Worm (Caenorhabditis elegans) whole organism, L4 larva: ENCODE measurements around the gene fbxa-152.

ENCODE experiments used
- D1046.2 ChIP-seq: fragments of 200-800 bp; sonication (Bioruptor generic); IDR thresholded peaks from 2 replicates; pipeline ENCODE4 v1.3.6; 2022; ENCODE audit warnings: missing genetic modification characterization, missing compliant biosample characterization
- F44E2.7 ChIP-seq: fragments of 200-800 bp; sonication (Bioruptor generic); IDR thresholded peaks from 2 replicates; pipeline ENCODE4 v2.1.2; 2022; ENCODE audit warnings: missing genetic modification characterization, missing compliant biosample characterization
- F49E8.2 ChIP-seq: sonication (generic microtip); optimal IDR thresholded peaks from 2 replicates; lab custom pipeline; 2016; ENCODE audit warnings: missing compliant biosample characterization, mild to moderate bottlenecking, missing genetic modification characterization, borderline replicate concordance
- T20F7.1 ChIP-seq: fragments of 200-800 bp; sonication (Bioruptor generic); optimal IDR thresholded peaks from 2 replicates; lab custom pipeline; 2018; ENCODE audit warnings: mild to moderate bottlenecking, missing genetic modification characterization, missing compliant biosample characterization
- Y105C5A.15 ChIP-seq: fragments of 200-800 bp; sonication (Bioruptor generic); IDR thresholded peaks from 2 replicates; pipeline ENCODE4 v1.3.6; 2022; ENCODE audit warnings: missing genetic modification characterization, missing compliant biosample characterization
- Y5F2A.4 ChIP-seq: fragments of 200-800 bp; sonication (Bioruptor generic); optimal IDR thresholded peaks from 2 replicates; lab custom pipeline; 2018; ENCODE audit warnings: mild to moderate bottlenecking, missing genetic modification characterization, missing compliant biosample characterization
- ZK337.2 ChIP-seq: fragments of 200-800 bp; sonication (Bioruptor generic); IDR thresholded peaks from 2 replicates; pipeline ENCODE4 v1.3.6; 2022; ENCODE audit warnings: missing genetic modification reagents, missing genetic modification characterization, missing compliant biosample characterization
- aly-2 ChIP-seq: sonication (generic microtip); optimal IDR thresholded peaks from 2 replicates; lab custom pipeline; 2018; ENCODE audit warnings: missing biosample characterization, missing genetic modification characterization
- attf-4 ChIP-seq: sonication (generic microtip); optimal IDR thresholded peaks from 3 replicates; lab custom pipeline; 2017; ENCODE audit warnings: missing biosample characterization, missing genetic modification characterization
- ceh-32 ChIP-seq: sonication (generic microtip); optimal IDR thresholded peaks from 2 replicates; lab custom pipeline; 2016; ENCODE audit warnings: mild to moderate bottlenecking, missing genetic modification characterization, missing compliant biosample characterization; ENCODE audit not compliant: poor library complexity
- ceh-62 ChIP-seq: sonication (generic microtip); optimal IDR thresholded peaks from 2 replicates; lab custom pipeline; 2017; ENCODE audit warnings: missing biosample characterization, missing genetic modification characterization
- daf-12 ChIP-seq: fragments of 150-350 bp; optimal IDR thresholded peaks from 2 replicates; lab custom pipeline; 2014; ENCODE audit warnings: missing biosample characterization, missing genetic modification reagents, missing genetic modification characterization
- daf-8 ChIP-seq: fragments of 200-800 bp; sonication (Bioruptor generic); IDR thresholded peaks from 2 replicates; pipeline ENCODE4 v1.3.6; 2022; ENCODE audit warnings: missing genetic modification characterization, missing compliant biosample characterization
- dmd-6 ChIP-seq: fragments of 200-800 bp; sonication (Bioruptor generic); IDR thresholded peaks from 2 replicates; pipeline ENCODE4 v1.3.6; 2022; ENCODE audit warnings: missing genetic modification reagents, missing genetic modification characterization, missing compliant biosample characterization
- dmd-8 ChIP-seq: fragments of 200-800 bp; sonication (Bioruptor generic); IDR thresholded peaks from 2 replicates; pipeline ENCODE4 v1.3.6; 2022; ENCODE audit warnings: missing genetic modification characterization, missing compliant biosample characterization
- duxl-1 ChIP-seq: sonication (generic microtip); optimal IDR thresholded peaks from 2 replicates; lab custom pipeline; 2016; ENCODE audit warnings: mild to moderate bottlenecking, missing genetic modification characterization, moderate library complexity, missing compliant biosample characterization; ENCODE audit not compliant: poor library complexity
- dve-1 ChIP-seq: sonication (generic microtip); optimal IDR thresholded peaks from 2 replicates; lab custom pipeline; 2017; ENCODE audit warnings: antibody characterized with exemption, mild to moderate bottlenecking, missing genetic modification characterization, missing compliant biosample characterization; ENCODE audit not compliant: insufficient read depth
- egl-43 ChIP-seq: fragments of 200-800 bp; sonication (Bioruptor generic); IDR thresholded peaks from 2 replicates; pipeline ENCODE4 v1.3.6; 2022; ENCODE audit warnings: missing genetic modification reagents, missing genetic modification characterization, missing compliant biosample characterization
- fkh-10 ChIP-seq: fragments of 150-350 bp; optimal IDR thresholded peaks from 2 replicates; lab custom pipeline; 2014; ENCODE audit warnings: missing biosample characterization, missing genetic modification reagents, missing genetic modification characterization
- lim-7 ChIP-seq: fragments of 200-800 bp; sonication (Bioruptor generic); IDR thresholded peaks from 2 replicates; pipeline ENCODE4 v1.3.6; 2022; ENCODE audit warnings: missing genetic modification characterization, missing compliant biosample characterization
- lin-29 ChIP-seq: fragments of 200-800 bp; sonication (Bioruptor generic); IDR thresholded peaks from 2 replicates; pipeline ENCODE4 v1.3.6; 2022; ENCODE audit warnings: missing genetic modification reagents, missing genetic modification characterization, missing compliant biosample characterization
- lir-3 ChIP-seq: sonication (generic microtip); optimal IDR thresholded peaks from 2 replicates; lab custom pipeline; 2016; ENCODE audit warnings: mild to moderate bottlenecking, missing genetic modification characterization, missing compliant biosample characterization
- madf-5 ChIP-seq, 2 experiments: fragments of 200-800 bp; sonication (Bioruptor generic); IDR thresholded peaks; 2 replicates each; pipeline ENCODE4 v1.3.6; 2022; ENCODE audit warnings: missing compliant biosample characterization in 2 of 2, missing genetic modification characterization in 2 of 2
- madf-9 ChIP-seq: fragments of 200-800 bp; sonication (Bioruptor generic); conservative IDR thresholded peaks from 2 replicates; pipeline ENCODE4 v1.3.6; 2022; ENCODE audit warnings: missing genetic modification reagents, missing genetic modification characterization, missing compliant biosample characterization
- nhr-102 ChIP-seq: sonication (generic microtip); optimal IDR thresholded peaks from 2 replicates; lab custom pipeline; 2016; ENCODE audit warnings: mild to moderate bottlenecking, missing genetic modification characterization, moderate library complexity, missing compliant biosample characterization
- nhr-111 ChIP-seq: fragments of 200-800 bp; sonication (Bioruptor generic); optimal IDR thresholded peaks from 2 replicates; lab custom pipeline; 2018; ENCODE audit warnings: mild to moderate bottlenecking, missing genetic modification characterization, missing compliant biosample characterization
- nhr-25 ChIP-seq: sonication (generic microtip); optimal IDR thresholded peaks from 2 replicates; lab custom pipeline; 2017; ENCODE audit warnings: missing genetic modification characterization, mild to moderate bottlenecking, missing compliant biosample characterization, antibody characterized with exemption, moderate library complexity, borderline replicate concordance; ENCODE audit not compliant: insufficient read depth
- nhr-41 ChIP-seq: fragments of 200-800 bp; sonication (Bioruptor generic); IDR thresholded peaks from 2 replicates; pipeline ENCODE4 v1.3.6; 2022; ENCODE audit warnings: missing genetic modification reagents, missing genetic modification characterization, missing compliant biosample characterization
- nhr-42 ChIP-seq: fragments of 200-800 bp; sonication (Bioruptor generic); IDR thresholded peaks from 2 replicates; pipeline ENCODE4 v1.3.6; 2022; ENCODE audit warnings: missing genetic modification characterization, missing compliant biosample characterization
- nhr-48 ChIP-seq: sonication (generic microtip); optimal IDR thresholded peaks from 2 replicates; lab custom pipeline; 2016; ENCODE audit warnings: mild to moderate bottlenecking, missing genetic modification characterization, missing compliant biosample characterization
- php-3 ChIP-seq: fragments of 200-800 bp; sonication (Bioruptor generic); IDR thresholded peaks from 2 replicates; pipeline ENCODE4 v1.3.6; 2022; ENCODE audit warnings: missing genetic modification reagents, missing genetic modification characterization, missing compliant biosample characterization
- saeg-2 ChIP-seq: fragments of 200-800 bp; sonication (Bioruptor generic); IDR thresholded peaks from 2 replicates; pipeline ENCODE4 v1.3.6; 2022; ENCODE audit warnings: missing genetic modification reagents, missing genetic modification characterization, missing compliant biosample characterization
- sdz-12 ChIP-seq: fragments of 200-800 bp; sonication (Bioruptor generic); optimal IDR thresholded peaks from 2 replicates; lab custom pipeline; 2018; ENCODE audit warnings: mild to moderate bottlenecking, missing genetic modification characterization, missing compliant biosample characterization
- set-16 ChIP-seq: fragments of 200-800 bp; sonication (Bioruptor generic); IDR thresholded peaks from 2 replicates; pipeline ENCODE4 v1.3.6; 2022; ENCODE audit warnings: missing genetic modification reagents, missing genetic modification characterization, missing compliant biosample characterization
- snpc-4 ChIP-seq: fragments of 150-350 bp; optimal IDR thresholded peaks from 2 replicates; lab custom pipeline; 2014; ENCODE audit warnings: missing biosample characterization, missing genetic modification characterization
- spr-3 ChIP-seq: fragments of 200-800 bp; sonication (Bioruptor generic); optimal IDR thresholded peaks from 2 replicates; lab custom pipeline; 2018; ENCODE audit warnings: mild to moderate bottlenecking, missing genetic modification characterization, missing compliant biosample characterization
- tra-1 ChIP-seq: fragments of 200-800 bp; sonication (Bioruptor generic); IDR thresholded peaks from 2 replicates; pipeline ENCODE4 v1.3.6; 2022; ENCODE audit warnings: missing genetic modification reagents, missing genetic modification characterization, missing compliant biosample characterization
- zip-2 ChIP-seq: fragments of 150-350 bp; optimal IDR thresholded peaks from 2 replicates; lab custom pipeline; 2014; ENCODE audit warnings: missing biosample characterization, missing genetic modification characterization
- ztf-7 ChIP-seq: fragments of 150-350 bp; optimal IDR thresholded peaks from 2 replicates; lab custom pipeline; 2014; ENCODE audit warnings: missing biosample characterization, missing genetic modification characterization

fbxa-152 gene

DNA sequence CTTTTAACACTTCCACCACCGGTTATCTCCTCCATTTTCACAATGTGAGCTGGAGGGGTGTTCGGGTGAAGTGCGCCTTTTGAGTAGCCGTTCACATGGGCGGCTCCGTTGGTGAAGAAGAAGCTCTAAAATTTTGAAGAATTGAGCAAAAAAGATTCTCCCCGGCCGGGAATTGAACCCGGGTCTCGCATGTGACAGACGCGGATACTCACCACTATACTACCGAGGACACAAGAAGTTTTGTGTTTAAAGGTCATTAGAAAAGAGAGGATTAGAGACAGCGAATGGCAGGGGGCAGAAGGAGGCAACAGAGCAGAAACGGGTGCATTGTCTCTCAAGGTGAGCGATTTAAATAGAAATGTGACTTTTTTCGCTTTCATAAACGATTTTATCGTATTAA, 50.5 kb downstream of the fbxa-152 start (continued):
- TF ChIP-seq nhr-102 (tag; lab: Kevin White, UChicago) = peak; percentile 54
- TF ChIP-seq nhr-111 = no peak
- TF ChIP-seq dmd-6 (GFP tag; lab: Robert Waterston, UW) = peak; percentile 40; the same call in 1 of the 2 replicates
- no peak for TF ChIP-seq nhr-25 (tag; lab: Kevin White, UChicago)
- TF ChIP-seq daf-8 (GFP tag; lab: Robert Waterston, UW) = 0 out of 2 replicates have a peak, but pooled peaks have one; percentile 40
- TF ChIP-seq daf-12 (tag; lab: Kevin White, UChicago) = no peak
- TF ChIP-seq Y5F2A.4 (GFP tag; lab: Kevin White, UChicago) = peak; percentile 47
- TF ChIP-seq dve-1 (tag; lab: Kevin White, UChicago) = no peak
- TF ChIP-seq saeg-2 (GFP tag; lab: Robert Waterston, UW) = no peak
- TF ChIP-seq ZK337.2 (GFP tag; lab: Robert Waterston, UW) = no peak
- no peak for TF ChIP-seq ceh-62 (tag; lab: Kevin White, UChicago)
- TF ChIP-seq nhr-41 (GFP tag; lab: Robert Waterston, UW) = peak; percentile 71; the same call in 1 of the 2 replicates
- peak; percentile 2 for TF ChIP-seq F49E8.2 (tag; lab: Kevin White, UChicago)
- peak; percentile 60; the same call in 1 of the 2 replicates for TF ChIP-seq lin-29 (GFP tag; lab: Robert Waterston, UW)
- peak; percentile 81 for TF ChIP-seq tra-1 (GFP tag; lab: Robert Waterston, UW)
- TF ChIP-seq aly-2 (tag; lab: Kevin White, UChicago) = no peak
- peak; percentile 63; the same call in 1 of the 2 replicates for TF ChIP-seq Y105C5A.15 (GFP tag; lab: Robert Waterston, UW)
- TF ChIP-seq duxl-1 (tag; lab: Kevin White, UChicago) = peak; percentile 63
- TF ChIP-seq php-3 (GFP tag; lab: Robert Waterston, UW) = peak; percentile 60
- peak; percentile 91 for TF ChIP-seq dmd-8 (GFP tag; lab: Robert Waterston, UW)
- TF ChIP-seq sdz-12 (GFP tag; lab: Kevin White, UChicago) = peak; percentile 73
- peak; percentile 84 for TF ChIP-seq D1046.2
- no peak for TF ChIP-seq ztf-7 (tag; lab: Kevin White, UChicago)
- no peak for TF ChIP-seq attf-4 (tag; lab: Kevin White, UChicago)
- TF ChIP-seq ceh-32 (tag; lab: Kevin White, UChicago) = no peak
- TF ChIP-seq nhr-42 (GFP tag; lab: Robert Waterston, UW) = peak; percentile 56; the same call in 1 of the 2 replicates
- peak; percentile 47 for TF ChIP-seq lir-3 (tag; lab: Kevin White, UChicago)
- TF ChIP-seq fkh-10 (GFP tag; lab: Kevin White, UChicago) = no peak
- TF ChIP-seq T20F7.1 = no peak
- TF ChIP-seq madf-5 (GFP tag; IDR thresholded peaks at IDR 0.05; lab: Robert Waterston, UW) = peak; percentile 51 to 73; a peak in 1 of 4 replicates

DNA sequence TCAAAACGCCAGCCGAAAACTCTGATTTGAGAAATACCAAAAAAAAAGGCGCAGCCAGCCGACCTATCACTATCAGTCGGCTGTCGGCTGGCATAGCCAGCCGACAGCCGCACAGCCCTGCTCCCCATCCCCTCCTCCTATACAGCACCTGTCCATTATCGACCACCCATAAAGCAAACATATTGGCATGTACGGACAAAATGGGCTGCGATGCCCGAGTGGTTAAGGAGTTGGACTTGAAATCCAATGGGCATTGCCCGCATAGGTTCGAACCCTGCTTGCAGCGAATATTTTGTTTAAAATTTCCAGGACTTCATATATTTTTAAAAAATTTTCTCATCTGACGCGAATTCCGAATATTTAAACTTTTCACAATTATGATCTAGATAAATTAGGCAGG, 51.7 kb downstream of the fbxa-152 start:
- TF ChIP-seq nhr-48 (tag; lab: Kevin White, UChicago) (no peak), ceh-32 (tag; lab: Kevin White, UChicago) (no peak), set-16 (GFP tag; lab: Robert Waterston, UW) (0 out of 2 replicates have a peak, but pooled peaks have one; percentile 10), daf-8 (GFP tag; lab: Robert Waterston, UW) (no peak), F44E2.7 (GFP tag; lab: Robert Waterston, UW) (no peak), madf-9 (GFP tag; lab: Robert Waterston, UW) (no peak), php-3 (GFP tag; lab: Robert Waterston, UW) (no peak), zip-2 (tag; lab: Kevin White, UChicago) (no peak), spr-3 (GFP tag; lab: Kevin White, UChicago) (no peak), egl-43 (0 out of 2 replicates have a peak, but pooled peaks have one; percentile 14), lim-7 (no peak), snpc-4 (tag; lab: Kevin White, UChicago) (no peak)
